Fruit fly (Drosophila melanogaster): ENCODE measurements around the gene Drs.

DNA sequence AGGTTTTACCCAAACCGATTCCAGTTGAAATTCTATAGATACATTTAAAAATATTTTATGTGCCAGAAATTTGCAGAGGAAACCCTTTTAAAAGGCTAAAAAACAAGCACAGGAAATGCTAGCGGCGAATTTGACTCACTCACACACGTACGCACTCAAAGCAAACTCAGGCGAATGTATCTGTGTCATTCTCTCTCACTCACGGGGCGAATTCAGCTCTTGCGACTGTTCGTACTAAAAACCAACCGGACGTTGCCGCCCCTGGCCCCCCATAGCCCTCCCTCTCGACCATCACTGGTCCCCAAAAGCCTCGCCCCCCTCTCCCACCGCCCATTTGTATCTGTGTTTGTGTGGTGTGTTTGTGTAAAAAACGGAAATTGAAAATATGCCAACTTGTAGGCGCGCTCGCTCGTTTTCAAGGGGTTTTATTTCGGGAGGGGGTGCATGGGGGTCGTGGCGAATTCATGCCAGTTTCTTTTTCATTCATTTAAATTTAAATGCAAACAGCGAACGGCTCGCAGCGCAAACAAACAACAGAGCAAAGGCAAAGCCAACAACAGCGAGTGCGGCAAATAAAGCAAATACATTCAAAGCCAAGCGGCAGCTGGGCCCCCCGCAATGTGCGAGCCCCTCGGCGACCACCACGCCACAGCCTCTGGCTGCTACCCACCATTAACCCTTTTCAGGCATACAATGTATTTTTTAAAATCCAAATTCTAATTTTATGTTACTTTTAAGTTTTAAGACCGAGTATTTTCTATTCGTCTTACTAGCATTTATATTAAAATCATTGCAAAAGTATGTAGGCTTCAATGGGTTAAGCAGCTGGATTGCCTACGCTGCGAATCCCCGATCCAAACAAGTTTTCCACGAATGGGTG lies 49.1 kb downstream of the Drs start:
- TF ChIP-seq CG33017 (tag; optimal IDR thresholded peaks at IDR 0.05) (peak; percentile 75), tj (GFP tag; optimal IDR thresholded peaks at IDR 0.05) (peak; percentile 88), CG12768 (GFP tag; optimal IDR thresholded peaks at IDR 0.05) (peak; percentile 86), kay (GFP tag; ENCODE audit: borderline replicate concordance) (no peak), cic (GFP tag; optimal IDR thresholded peaks at IDR 0.05) (peak; percentile 100), Mnt (GFP tag; optimal IDR thresholded peaks at IDR 0.05) (peak; percentile 48), CG7101 (tag; optimal IDR thresholded peaks at IDR 0.05) (peak; percentile 65)
